Worm (Caenorhabditis elegans) whole organism, early embryonic: Measurements from ENCODE around the gene R13H4.2.

Experiments
- B0310.2 ChIP-seq: sonication (generic microtip); optimal IDR thresholded peaks from 2 replicates; lab custom pipeline; 2016; ENCODE audit warnings: mild to moderate bottlenecking, missing genetic modification characterization, missing compliant biosample characterization
- aly-1 ChIP-seq: sonication (generic microtip); optimal IDR thresholded peaks from 2 replicates; lab custom pipeline; 2016; ENCODE audit warnings: missing genetic modification characterization, missing compliant biosample characterization
- ets-7 ChIP-seq: sonication (generic microtip); optimal IDR thresholded peaks from 2 replicates; lab custom pipeline; 2016; ENCODE audit warnings: missing genotype, missing genetic modification characterization, missing compliant biosample characterization
- flt-1 ChIP-seq: fragments of 200-800 bp; sonication (Bioruptor generic); IDR thresholded peaks from 2 replicates; pipeline ENCODE4 v1.3.6; 2022; ENCODE audit warnings: missing genetic modification characterization, missing compliant biosample characterization
- hnd-1 ChIP-seq: sonication (generic microtip); optimal IDR thresholded peaks from 2 replicates; lab custom pipeline; 2016; ENCODE audit warnings: missing genetic modification characterization, missing compliant biosample characterization

DNA sequence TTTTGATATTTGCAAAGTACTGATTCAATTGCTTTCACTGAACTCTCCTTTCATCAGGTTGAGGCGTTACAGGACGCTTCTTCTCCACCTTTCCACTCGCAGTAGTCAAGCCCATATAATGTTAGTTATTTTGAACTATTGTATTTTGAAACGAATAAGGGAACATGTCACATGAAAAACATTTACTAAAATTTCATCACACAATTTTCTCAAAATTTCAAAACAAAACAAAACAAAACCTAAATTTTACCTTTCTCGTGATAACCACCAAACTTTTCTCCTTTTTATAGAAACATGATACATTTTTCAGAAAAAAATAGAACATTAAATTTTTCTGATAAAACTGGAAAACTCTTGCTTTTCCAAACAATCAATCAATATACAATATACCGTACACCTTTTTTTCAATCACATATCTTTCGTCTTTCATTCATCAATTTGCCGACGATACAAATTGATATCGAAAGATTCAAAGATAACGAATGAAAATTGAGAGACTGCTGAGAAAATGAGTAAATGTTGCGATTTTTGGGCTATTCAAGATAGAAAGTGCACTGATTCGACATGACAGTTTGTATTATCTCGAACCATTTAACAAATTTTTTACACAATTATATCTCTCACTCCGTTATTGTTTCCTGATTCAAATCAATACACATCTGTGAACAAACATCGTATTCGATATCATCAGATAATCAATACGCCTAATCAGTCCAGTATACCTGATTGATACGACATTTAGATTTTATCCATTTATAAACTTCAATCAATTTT, 34.9 kb upstream of the R13H4.2 start:
- TF ChIP-seq flt-1 (no peak), aly-1 (tag; lab: Kevin White, UChicago) (no peak), B0310.2 (tag; lab: Kevin White, UChicago) (no peak), ets-7 (tag; lab: Kevin White, UChicago) (no peak), hnd-1 (tag; lab: Kevin White, UChicago) (no peak)
